Fruit fly (Drosophila melanogaster): ENCODE measurements around the gene ScsbetaA.

ScsbetaA gene

dm6 chr3R:8892993-8893670, 45.4 kb upstream of the ScsbetaA start (continued):
- TF ChIP-seq danr (GFP tag; IDR thresholded peaks at IDR 0.05) = no peak
- no peak for TF ChIP-seq CG10274 (GFP tag; optimal IDR thresholded peaks at IDR 0.05)
- no peak for TF ChIP-seq luna (GFP tag; optimal IDR thresholded peaks at IDR 0.05)
- no peak for TF ChIP-seq btn (GFP tag; optimal IDR thresholded peaks at IDR 0.05)
- TF ChIP-seq Optix (GFP tag; IDR thresholded peaks at IDR 0.05) = no peak
- no peak for TF ChIP-seq CG16815 (GFP tag; optimal IDR thresholded peaks at IDR 0.05)
- no peak for TF ChIP-seq BEAF-32 (GFP tag; optimal IDR thresholded peaks at IDR 0.05)
- TF ChIP-seq pum (GFP tag; optimal IDR thresholded peaks at IDR 0.05) = no peak
- peak; percentile 3 for TF ChIP-seq PHDP (tag; optimal IDR thresholded peaks at IDR 0.05)
- no peak for TF ChIP-seq CG1024 (GFP tag; IDR thresholded peaks at IDR 0.05)
- peak; percentile 73 for TF ChIP-seq Drgx (GFP tag; IDR thresholded peaks at IDR 0.05)
- no peak for TF ChIP-seq nerfin-1 (tag; optimal IDR thresholded peaks at IDR 0.05)
- TF ChIP-seq Fer2 (tag; optimal IDR thresholded peaks at IDR 0.05) = no peak
- no peak for TF ChIP-seq CG11398 (GFP tag; optimal IDR thresholded peaks at IDR 0.05)
- no peak for TF ChIP-seq NC2β (GFP tag; optimal IDR thresholded peaks at IDR 0.05)
- no peak for TF ChIP-seq maf-S (GFP tag; optimal IDR thresholded peaks at IDR 0.05)
- TF ChIP-seq CG1647 (GFP tag; optimal IDR thresholded peaks at IDR 0.05) = no peak
- TF ChIP-seq CG15696 (tag; optimal IDR thresholded peaks at IDR 0.05) = no peak
- no peak for TF ChIP-seq psq (GFP tag; optimal IDR thresholded peaks at IDR 0.05)
- TF ChIP-seq CG1832 (GFP tag; optimal IDR thresholded peaks at IDR 0.05) = no peak
- no peak for TF ChIP-seq Bgb (GFP tag; IDR thresholded peaks at IDR 0.05; ENCODE audit: partially characterized antibody)
- no peak for TF ChIP-seq HmgZ (tag; optimal IDR thresholded peaks at IDR 0.05)
- peak; percentile 0 for TF ChIP-seq mam (GFP tag; optimal IDR thresholded peaks at IDR 0.05)
- peak; percentile 8 for TF ChIP-seq CG17385 (GFP tag; optimal IDR thresholded peaks at IDR 0.05)
- TF ChIP-seq CG4328 (GFP tag; optimal IDR thresholded peaks at IDR 0.05) = no peak
- TF ChIP-seq ro (GFP tag; IDR thresholded peaks at IDR 0.05) = no peak
- peak; percentile 12 for TF ChIP-seq CoRest (tag; optimal IDR thresholded peaks at IDR 0.05)
- TF ChIP-seq CG2712 (tag; optimal IDR thresholded peaks at IDR 0.05) = peak; percentile 20
- no peak for TF ChIP-seq Nf-YC (tag; optimal IDR thresholded peaks at IDR 0.05)
- no peak for TF ChIP-seq repo (GFP tag; optimal IDR thresholded peaks at IDR 0.05)
- TF ChIP-seq CG11560 (tag; IDR thresholded peaks at IDR 0.05) = no peak
- no peak for TF ChIP-seq Elba2 (GFP tag; optimal IDR thresholded peaks at IDR 0.05)
- no peak for TF ChIP-seq CG8388 (GFP tag; optimal IDR thresholded peaks at IDR 0.05)
- no peak for TF ChIP-seq Side (GFP tag; optimal IDR thresholded peaks at IDR 0.05)
- TF ChIP-seq wdn (GFP tag; IDR thresholded peaks at IDR 0.05) = no peak
- TF ChIP-seq Sox100B (GFP tag; optimal IDR thresholded peaks at IDR 0.05) = no peak
- TF ChIP-seq chn (GFP tag; optimal IDR thresholded peaks at IDR 0.05) = no peak
- TF ChIP-seq dan (GFP tag; IDR thresholded peaks at IDR 0.05) = no peak
- TF ChIP-seq gcm (GFP tag; optimal IDR thresholded peaks at IDR 0.05) = no peak
- TF ChIP-seq CG1792 (GFP tag; optimal IDR thresholded peaks at IDR 0.05) = no peak
- no peak for TF ChIP-seq Nf-YA (GFP tag; IDR thresholded peaks at IDR 0.05)
- TF ChIP-seq Hey (tag; optimal IDR thresholded peaks at IDR 0.05) = no peak
- 0 out of 2 replicates have a peak, but pooled peaks have one; percentile 18 for TF ChIP-seq Awh (GFP tag; IDR thresholded peaks at IDR 0.05)
- no peak for TF ChIP-seq emc (GFP tag; optimal IDR thresholded peaks at IDR 0.05)
- TF ChIP-seq CG43689 (GFP tag; IDR thresholded peaks at IDR 0.05) = no peak
- TF ChIP-seq CG1603 (tag; optimal IDR thresholded peaks at IDR 0.05) = peak; percentile 18
- TF ChIP-seq zen (tag; optimal IDR thresholded peaks at IDR 0.05) = no peak
- TF ChIP-seq vnd (GFP tag; IDR thresholded peaks at IDR 0.05; ENCODE audit: partially characterized antibody) = no peak
- no peak for TF ChIP-seq CG31365 (tag; optimal IDR thresholded peaks at IDR 0.05)
- TF ChIP-seq CG17612 (GFP tag; IDR thresholded peaks at IDR 0.05) = no peak
- no peak for TF ChIP-seq jumu (GFP tag; optimal IDR thresholded peaks at IDR 0.05)
